Fruit fly (Drosophila melanogaster) whole organism, embryonic: ENCODE measurements around the gene Cmtr1.

Experiments
- CG10209 ChIP-seq: fragments of 200-800 bp; sonication (Bioruptor generic); optimal IDR thresholded peaks from 3 replicates; lab custom pipeline; 2017; ENCODE audit warnings: missing biosample characterization, mild to moderate bottlenecking, missing genetic modification characterization, missing genetic modification reagents
- CG11560 ChIP-seq: fragments of 200-800 bp; sonication (Bioruptor generic); IDR thresholded peaks from 3 replicates; pipeline ENCODE4 v1.3.6; 2022; ENCODE audit warnings: missing biosample characterization, missing genetic modification characterization
- CG12659 ChIP-seq: fragments of 200-800 bp; sonication (Bioruptor generic); optimal IDR thresholded peaks from 3 replicates; lab custom pipeline; 2017; ENCODE audit warnings: mild to moderate bottlenecking, missing biosample characterization, missing genetic modification reagents, missing genetic modification characterization
- CG12744 ChIP-seq: fragments of 200-800 bp; sonication (Bioruptor generic); optimal IDR thresholded peaks from 2 replicates; lab custom pipeline; 2016; ENCODE audit warnings: missing biosample characterization, missing genetic modification characterization
- CG13424 ChIP-seq: fragments of 200-800 bp; sonication (Bioruptor generic); optimal IDR thresholded peaks from 2 replicates; lab custom pipeline; 2019; ENCODE audit warnings: missing biosample characterization, mild to moderate bottlenecking, missing genetic modification characterization, moderate library complexity
- CG13624 ChIP-seq: fragments of 200-800 bp; sonication (Bioruptor generic); optimal IDR thresholded peaks from 2 replicates; lab custom pipeline; 2016; ENCODE audit warnings: missing biosample characterization, missing genetic modification characterization
- CG14710 ChIP-seq: fragments of 200-800 bp; sonication (Bioruptor generic); optimal IDR thresholded peaks from 3 replicates; lab custom pipeline; 2019; ENCODE audit warnings: missing biosample characterization, mild to moderate bottlenecking, missing genetic modification characterization, moderate library complexity
- CG15514 ChIP-seq: fragments of 200-800 bp; sonication (Bioruptor generic); optimal IDR thresholded peaks from 3 replicates; lab custom pipeline; 2017; ENCODE audit warnings: missing biosample characterization, missing genetic modification characterization, mild to moderate bottlenecking, moderate library complexity, missing genetic modification reagents
- CG15696 ChIP-seq: fragments of 200-800 bp; sonication (Bioruptor generic); optimal IDR thresholded peaks from 2 replicates; lab custom pipeline; 2019; ENCODE audit warnings: missing biosample characterization, mild to moderate bottlenecking, missing genetic modification characterization, moderate library complexity
- CG16813 ChIP-seq: fragments of 200-800 bp; sonication (Bioruptor generic); IDR thresholded peaks from 3 replicates; pipeline ENCODE4 v1.3.6; 2022; ENCODE audit warnings: missing biosample characterization, missing genetic modification characterization; ENCODE audit not compliant: partially characterized antibody
- CG16815 ChIP-seq: fragments of 200-800 bp; sonication (Bioruptor generic); optimal IDR thresholded peaks from 3 replicates; lab custom pipeline; 2017; ENCODE audit warnings: missing biosample characterization, mild to moderate bottlenecking, missing genetic modification characterization
- CG16863 ChIP-seq: fragments of 200-800 bp; sonication (Bioruptor generic); optimal IDR thresholded peaks from 3 replicates; lab custom pipeline; 2016; ENCODE audit warnings: missing biosample characterization, missing genetic modification characterization
- CG17361 ChIP-seq: fragments of 200-800 bp; sonication (Bioruptor generic); IDR thresholded peaks from 3 replicates; pipeline ENCODE4 v1.3.6; 2022; ENCODE audit warnings: missing biosample characterization, missing genetic modification characterization
- CG2116 ChIP-seq: fragments of 200-800 bp; sonication (Bioruptor generic); optimal IDR thresholded peaks from 3 replicates; lab custom pipeline; 2018; ENCODE audit warnings: missing biosample characterization, mild to moderate bottlenecking, missing genetic modification characterization
- CG3281 ChIP-seq: fragments of 200-800 bp; sonication (Bioruptor generic); optimal IDR thresholded peaks from 3 replicates; lab custom pipeline; 2017; ENCODE audit warnings: missing biosample characterization, mild to moderate bottlenecking, missing genetic modification characterization
- CG4707 ChIP-seq: fragments of 200-800 bp; sonication (Bioruptor generic); optimal IDR thresholded peaks from 2 replicates; lab custom pipeline; 2018; ENCODE audit warnings: missing biosample characterization, mild to moderate bottlenecking, missing genetic modification characterization, moderate library complexity
- CG4854 ChIP-seq: fragments of 200-800 bp; sonication (Bioruptor generic); optimal IDR thresholded peaks from 2 replicates; lab custom pipeline; 2016; ENCODE audit warnings: missing biosample characterization, missing genetic modification characterization, inconsistent platforms
- CG6791 ChIP-seq: fragments of 200-800 bp; sonication (Bioruptor generic); IDR thresholded peaks from 3 replicates; pipeline ENCODE4 v1.3.6; 2022; ENCODE audit warnings: missing biosample characterization, missing genetic modification characterization; ENCODE audit not compliant: partially characterized antibody
- CG7786 ChIP-seq: fragments of 200-800 bp; sonication (Bioruptor generic); optimal IDR thresholded peaks from 2 replicates; lab custom pipeline; 2016; ENCODE audit warnings: missing biosample characterization, missing genetic modification characterization
- CG7928 ChIP-seq: fragments of 200-800 bp; sonication (Bioruptor generic); optimal IDR thresholded peaks from 2 replicates; lab custom pipeline; 2017; ENCODE audit warnings: missing biosample characterization, mild to moderate bottlenecking, missing genetic modification characterization
- CG8924 ChIP-seq: fragments of 200-800 bp; optimal IDR thresholded peaks from 3 replicates; lab custom pipeline; 2019; ENCODE audit warnings: missing biosample characterization, mild to moderate bottlenecking, missing genetic modification characterization, moderate library complexity
- CHES-1-like ChIP-seq: fragments of 200-800 bp; sonication (Bioruptor generic); optimal IDR thresholded peaks from 2 replicates; lab custom pipeline; 2016; ENCODE audit warnings: missing biosample characterization, missing genetic modification characterization
- Hmr ChIP-seq: fragments of 200-800 bp; sonication (Bioruptor generic); optimal IDR thresholded peaks from 3 replicates; lab custom pipeline; 2017; ENCODE audit warnings: mild to moderate bottlenecking, missing biosample characterization, missing genetic modification reagents, missing genetic modification characterization
- Hr78 ChIP-seq, 2 experiments: fragments of 200-800 bp in 1 of 2; fragments of >200 bp in 1 of 2; sonication (Bioruptor generic) in 1 of 2; optimal IDR thresholded peaks; 2 replicates each; lab custom pipeline; 2017 to 2019; ENCODE audit warnings: missing biosample characterization in 2 of 2, missing genetic modification characterization in 2 of 2, mild to moderate bottlenecking in 1 of 2, moderate library complexity in 1 of 2
- Jarid2 ChIP-seq: fragments of 200-800 bp; sonication (Bioruptor generic); optimal IDR thresholded peaks from 3 replicates; lab custom pipeline; 2017; ENCODE audit warnings: mild to moderate bottlenecking, missing biosample characterization, missing genetic modification reagents, missing genetic modification characterization
- MESR4 ChIP-seq: fragments of 200-800 bp; sonication (Bioruptor generic); optimal IDR thresholded peaks from 2 replicates; lab custom pipeline; 2018; ENCODE audit warnings: missing biosample characterization, mild to moderate bottlenecking, missing genetic modification characterization, moderate library complexity
- Myb ChIP-seq: fragments of 200-800 bp; sonication (Bioruptor generic); optimal IDR thresholded peaks from 2 replicates; lab custom pipeline; 2016; ENCODE audit warnings: missing biosample characterization, missing genetic modification characterization
- Nf-YB ChIP-seq: fragments of 200-800 bp; sonication (Bioruptor generic); optimal IDR thresholded peaks from 3 replicates; lab custom pipeline; 2019; ENCODE audit warnings: missing biosample characterization, mild to moderate bottlenecking, missing genetic modification characterization, moderate library complexity
- Pdp1 ChIP-seq, 2 experiments: fragments of 200-800 bp; sonication (Bioruptor generic); optimal IDR thresholded peaks; 3 replicates each; lab custom pipeline; 2016; ENCODE audit warnings: missing biosample characterization in 2 of 2, missing genetic modification characterization in 2 of 2, mild to moderate bottlenecking in 1 of 2, moderate library complexity in 1 of 2
- Sry-δ ChIP-seq: fragments of 200-800 bp; sonication (Bioruptor generic); optimal IDR thresholded peaks from 2 replicates; lab custom pipeline; 2016; ENCODE audit warnings: missing biosample characterization, missing genetic modification characterization
- Taf1 ChIP-seq: fragments of 200-800 bp; sonication (Bioruptor generic); IDR thresholded peaks from 2 replicates; pipeline ENCODE4 v1.3.6; 2022; ENCODE audit warnings: missing biosample characterization, missing genetic modification characterization
- amos ChIP-seq: fragments of 200-800 bp; sonication (Bioruptor generic); IDR thresholded peaks from 2 replicates; pipeline ENCODE4 v1.3.6; 2022; ENCODE audit warnings: missing biosample characterization, missing genetic modification characterization; ENCODE audit not compliant: partially characterized antibody
- ara ChIP-seq: fragments of 200-800 bp; sonication (Bioruptor generic); IDR thresholded peaks from 2 replicates; pipeline ENCODE4 v1.3.6; 2022; ENCODE audit warnings: missing biosample characterization, missing genetic modification characterization
- ash1 ChIP-seq: fragments of 200-800 bp; sonication (Bioruptor generic); optimal IDR thresholded peaks from 2 replicates; lab custom pipeline; 2018; ENCODE audit warnings: missing biosample characterization, mild to moderate bottlenecking, missing genetic modification characterization
- dysf ChIP-seq: fragments of 200-800 bp; sonication (Bioruptor generic); IDR thresholded peaks from 3 replicates; pipeline ENCODE4 v1.3.6; 2022; ENCODE audit warnings: missing biosample characterization, missing genetic modification characterization
- h ChIP-seq: fragments of >200 bp; optimal IDR thresholded peaks from 2 replicates; lab custom pipeline; 2017
- hbn ChIP-seq: fragments of 200-800 bp; sonication (Bioruptor generic); IDR thresholded peaks from 2 replicates; pipeline ENCODE4 v1.3.6; 2022; ENCODE audit warnings: missing biosample characterization, missing genetic modification characterization; ENCODE audit not compliant: partially characterized antibody
- her ChIP-seq: fragments of 200-800 bp; sonication (Bioruptor generic); optimal IDR thresholded peaks from 2 replicates; lab custom pipeline; 2016; ENCODE audit warnings: missing biosample characterization, missing genetic modification characterization
- hth ChIP-seq: fragments of >200 bp; optimal IDR thresholded peaks from 2 replicates; lab custom pipeline; 2017; ENCODE audit warnings: inconsistent platforms
- kay ChIP-seq: fragments of 200-800 bp; sonication (Bioruptor generic); optimal IDR thresholded peaks from 2 replicates; lab custom pipeline; 2016; ENCODE audit warnings: missing biosample characterization, missing genetic modification characterization
- otp ChIP-seq: fragments of 200-800 bp; sonication (Bioruptor generic); IDR thresholded peaks from 3 replicates; pipeline ENCODE4, ENCODE4 v1.3.6; 2022; ENCODE audit warnings: missing biosample characterization, missing genetic modification characterization
- phol ChIP-seq: fragments of 200-800 bp; sonication (Bioruptor generic); optimal IDR thresholded peaks from 3 replicates; lab custom pipeline; 2018; ENCODE audit warnings: missing biosample characterization, mild to moderate bottlenecking, missing genetic modification characterization, moderate library complexity
- prd ChIP-seq, 3 experiments: fragments of >200 bp in 2 of 3; fragments of 200-800 bp in 1 of 3; sonication (Bioruptor generic) in 1 of 3; optimal IDR thresholded peaks in 2 of 3; IDR thresholded peaks in 1 of 3; 2 replicates in 2 of 3; 3 replicates in 1 of 3; pipeline versions ENCODE4 v1.3.6 to Lab custom; 2017 to 2022; ENCODE audit warnings: missing biosample characterization in 1 of 3, missing genetic modification characterization in 1 of 3
- run ChIP-seq: fragments of 200-800 bp; sonication (Bioruptor generic); optimal IDR thresholded peaks from 3 replicates; lab custom pipeline; 2018; ENCODE audit warnings: missing biosample characterization, mild to moderate bottlenecking, missing genetic modification characterization
- scrt ChIP-seq: fragments of 200-800 bp; sonication (Bioruptor generic); optimal IDR thresholded peaks from 2 replicates; lab custom pipeline; 2018; ENCODE audit warnings: missing biosample characterization, mild to moderate bottlenecking, missing genetic modification characterization, moderate library complexity
- sd ChIP-seq: fragments of 200-800 bp; sonication (Bioruptor generic); optimal IDR thresholded peaks from 3 replicates; lab custom pipeline; 2018; ENCODE audit warnings: missing biosample characterization, mild to moderate bottlenecking, missing genetic modification characterization, moderate library complexity
- so ChIP-seq: fragments of 200-800 bp; sonication (Bioruptor generic); IDR thresholded peaks from 3 replicates; pipeline ENCODE4 v1.3.6; 2022; ENCODE audit warnings: missing biosample characterization, missing genetic modification characterization
- ssp ChIP-seq: fragments of 200-800 bp; sonication (Bioruptor generic); IDR thresholded peaks from 2 replicates; pipeline ENCODE4 v1.3.6; 2022; ENCODE audit warnings: missing biosample characterization, missing genetic modification characterization
- tna ChIP-seq: fragments of 200-800 bp; sonication (Bioruptor generic); IDR thresholded peaks from 2 replicates; pipeline ENCODE4 v1.3.6; 2022; ENCODE audit warnings: missing biosample characterization, missing genetic modification characterization; ENCODE audit not compliant: partially characterized antibody

Gene Cmtr1

DNA sequence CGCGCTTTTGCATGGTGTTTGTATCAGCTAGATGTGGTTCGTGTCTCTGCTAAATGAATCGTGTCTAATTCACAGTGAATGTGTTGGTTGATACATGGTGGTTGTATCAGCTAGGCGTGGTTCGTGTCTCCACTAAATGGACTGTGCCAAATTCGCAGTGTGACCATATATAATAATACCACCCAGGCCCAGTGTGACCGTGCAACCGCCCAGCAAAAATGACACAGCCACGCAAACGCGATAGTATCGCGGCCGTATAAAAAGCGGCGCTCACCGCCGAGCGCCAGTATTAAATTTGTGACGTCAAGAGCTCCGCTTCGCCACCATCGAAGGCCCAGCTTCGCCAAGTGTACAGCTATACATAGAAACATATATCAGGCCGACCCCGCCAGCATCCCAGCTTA, 5.0 kb upstream of the Cmtr1 start, which contains the start of gene cib (continued):
- TF ChIP-seq her (GFP tag; lab: Kevin White, UChicago) (peak; percentile 61), MESR4 (GFP tag; lab: Kevin White, UChicago) (peak; percentile 66), CG13424 (tag; lab: Kevin White, UChicago) (peak; percentile 13), Hmr (GFP tag; lab: Kevin White, UChicago) (peak; percentile 87), Pdp1 (GFP tag; optimal IDR thresholded peaks at IDR 0.05; lab: Kevin White, UChicago) (peak; percentile 21 to 54), CG16863 (GFP tag; lab: Kevin White, UChicago) (no peak), so (peak; percentile 60; the same call in 2 of the 3 replicates), CG4854 (GFP tag; lab: Kevin White, UChicago) (peak; percentile 14), CG17361 (GFP tag; lab: Robert Waterston, UW) (peak; percentile 29; the same call in 1 of the 3 replicates), Sry-δ (GFP tag; lab: Kevin White, UChicago) (peak; percentile 84), dysf (GFP tag; lab: Robert Waterston, UW) (no peak; the same call in 2 of the 3 replicates), CG12659 (peak; percentile 81), CG16815 (GFP tag; lab: Kevin White, UChicago) (no peak), tna (GFP tag; lab: Robert Waterston, UW) (peak; percentile 71), otp (GFP tag; lab: Robert Waterston, UW) (0 out of 3 replicates have a peak, but pooled peaks have one; percentile 62), CG2116 (GFP tag; lab: Kevin White, UChicago) (peak; percentile 68), prd (optimal IDR thresholded peaks at IDR 0.05; lab: Kevin White, UChicago) (no peak), prd (GFP tag; IDR thresholded peaks at IDR 0.05; lab: Robert Waterston, UW) (peak; percentile 36; the same call in 1 of the 3 replicates), CHES-1-like (GFP tag; lab: Kevin White, UChicago) (peak; percentile 31), CG14710 (peak; percentile 99), CG4707 (no peak), ash1 (GFP tag; lab: Kevin White, UChicago) (no peak), CG3281 (GFP tag; lab: Kevin White, UChicago) (peak; percentile 13), sd (peak; percentile 15), amos (GFP tag; lab: Robert Waterston, UW) (peak; percentile 90), CG13624 (GFP tag; lab: Kevin White, UChicago) (peak; percentile 24), CG7928 (GFP tag; lab: Kevin White, UChicago) (peak; percentile 47), CG16813 (GFP tag; lab: Robert Waterston, UW) (peak; percentile 82), ssp (GFP tag; lab: Robert Waterston, UW) (peak; percentile 23; the same call in 1 of the 2 replicates), hbn (GFP tag; lab: Robert Waterston, UW) (peak; percentile 81), CG7786 (GFP tag; lab: Kevin White, UChicago) (no peak), ara (GFP tag; lab: Robert Waterston, UW) (peak; percentile 36; the same call in 1 of the 2 replicates), Jarid2 (GFP tag; lab: Kevin White, UChicago) (peak; percentile 82), Taf1 (GFP tag; lab: Robert Waterston, UW) (no peak), Nf-YB (GFP tag; lab: Kevin White, UChicago) (peak; percentile 34), scrt (GFP tag; lab: Kevin White, UChicago) (peak; percentile 28), Myb (GFP tag; lab: Kevin White, UChicago) (peak; percentile 56), h (no peak), CG10209 (GFP tag; lab: Kevin White, UChicago) (peak; percentile 17), CG15514 (peak; percentile 89), CG6791 (GFP tag; lab: Robert Waterston, UW) (peak; percentile 86), run (tag; lab: Kevin White, UChicago) (no peak), phol (peak; percentile 59), CG11560 (tag; lab: Robert Waterston, UW) (peak; percentile 86; the same call in 2 of the 3 replicates), Hr78 (GFP tag; optimal IDR thresholded peaks at IDR 0.05; lab: Kevin White, UChicago) (no peak), CG15696 (tag; lab: Kevin White, UChicago) (no peak), CG8924 (peak; percentile 28), hth (lab: Kevin White, UChicago) (no peak), kay (GFP tag; lab: Kevin White, UChicago) (no peak), CG12744 (GFP tag; lab: Kevin White, UChicago) (peak; percentile 66)
